Worm (Caenorhabditis elegans): ENCODE data around the gene cthd-1.

ce11 chrV:9630542-9630941 is 47.5 kb upstream of the cthd-1 start:
- TF ChIP-seq aly-2 (tag; optimal IDR thresholded peaks at IDR 0.05), result no peak
- TF ChIP-seq dpl-1 (GFP tag; optimal IDR thresholded peaks at IDR 0.05), result no peak
- no peak for TF ChIP-seq php-3 (GFP tag; IDR thresholded peaks at IDR 0.05)
- TF ChIP-seq ztf-11 (tag; optimal IDR thresholded peaks at IDR 0.05), result no peak
- no peak for TF ChIP-seq unc-62 (GFP tag; optimal IDR thresholded peaks at IDR 0.05 in 1 of 2)
- TF ChIP-seq unc-62 (tag; optimal IDR thresholded peaks at IDR 0.05), result no peak
- TF ChIP-seq egl-43 (GFP tag; IDR thresholded peaks at IDR 0.05), result 0 out of 2 replicates have a peak, but pooled peaks have one; percentile 46
- no peak for TF ChIP-seq ZK546.5 (tag; optimal IDR thresholded peaks at IDR 0.05)

All from whole organism, L4 larva.